Worm (Caenorhabditis elegans) whole organism, young adult: ENCODE measurements around the gene gcp-2.2.

Source experiments
- B0261.1 ChIP-seq: sonication (generic microtip); optimal IDR thresholded peaks from 2 replicates; lab custom pipeline; 2016; ENCODE audit warnings: mild to moderate bottlenecking, missing genetic modification characterization, moderate library complexity, missing compliant biosample characterization
- C06A6.2 ChIP-seq: fragments of 200-800 bp; sonication (Bioruptor generic); conservative IDR thresholded peaks from 2 replicates; pipeline ENCODE4 v1.3.6; 2022; ENCODE audit warnings: missing genetic modification characterization, missing compliant biosample characterization
- C17E4.6 ChIP-seq: fragments of 200-800 bp; sonication (Bioruptor generic); IDR thresholded peaks from 2 replicates; pipeline ENCODE4 v1.3.6; 2022; ENCODE audit warnings: missing genetic modification reagents, missing genetic modification characterization, missing compliant biosample characterization
- D2030.7 ChIP-seq: fragments of 200-800 bp; sonication (Bioruptor generic); IDR thresholded peaks from 2 replicates; pipeline ENCODE4 v1.3.6; 2022; ENCODE audit warnings: missing genetic modification reagents, missing genetic modification characterization, missing compliant biosample characterization
- F49E8.2 ChIP-seq: sonication (generic microtip); optimal IDR thresholded peaks from 3 replicates; lab custom pipeline; 2017; ENCODE audit warnings: missing genetic modification characterization, mild to moderate bottlenecking, missing compliant biosample characterization, antibody characterized with exemption, moderate library complexity; ENCODE audit not compliant: insufficient read depth
- F52B5.7 ChIP-seq: sonication (generic microtip); optimal IDR thresholded peaks from 2 replicates; lab custom pipeline; 2016; ENCODE audit warnings: mild to moderate bottlenecking, missing genetic modification characterization, missing compliant biosample characterization
- K11D2.4 ChIP-seq: fragments of 200-800 bp; sonication (Bioruptor generic); IDR thresholded peaks from 2 replicates; pipeline ENCODE4 v1.3.6; 2022; ENCODE audit warnings: missing genetic modification reagents, missing genetic modification characterization, missing compliant biosample characterization
- K12H6.12 ChIP-seq: fragments of 200-800 bp; sonication (Bioruptor generic); optimal IDR thresholded peaks from 2 replicates; lab custom pipeline; 2018; ENCODE audit warnings: mild to moderate bottlenecking, missing genetic modification characterization, missing compliant biosample characterization
- Y79H2A.3 ChIP-seq: fragments of 200-800 bp; sonication (Bioruptor generic); conservative IDR thresholded peaks from 2 replicates; pipeline ENCODE4 v1.3.6; 2022; ENCODE audit warnings: missing genetic modification reagents, missing genetic modification characterization, missing compliant biosample characterization
- Y95B8A.8 ChIP-seq: fragments of 200-800 bp; sonication (Bioruptor generic); IDR thresholded peaks from 2 replicates; pipeline ENCODE4 v1.3.6; 2022; ENCODE audit warnings: missing genetic modification reagents, missing genetic modification characterization, missing compliant biosample characterization
- ZK185.1 ChIP-seq: sonication (generic microtip); optimal IDR thresholded peaks from 2 replicates; lab custom pipeline; 2016; ENCODE audit warnings: mild to moderate bottlenecking, missing genetic modification characterization, missing compliant biosample characterization; ENCODE audit not compliant: poor library complexity, severe bottlenecking
- aptf-2 ChIP-seq: fragments of 200-800 bp; sonication (Bioruptor generic); conservative IDR thresholded peaks from 2 replicates; pipeline ENCODE4 v1.3.6; 2022; ENCODE audit warnings: missing genetic modification reagents, missing genetic modification characterization, missing compliant biosample characterization
- attf-5 ChIP-seq: fragments of 200-800 bp; sonication (Bioruptor generic); optimal IDR thresholded peaks from 2 replicates; lab custom pipeline; 2018; ENCODE audit warnings: mild to moderate bottlenecking, missing genetic modification characterization, missing compliant biosample characterization
- attf-6 ChIP-seq: fragments of 200-800 bp; sonication (Bioruptor generic); IDR thresholded peaks from 2 replicates; pipeline ENCODE4 v1.3.6; 2022; ENCODE audit warnings: missing genetic modification reagents, missing genetic modification characterization, missing compliant biosample characterization
- bed-2 ChIP-seq: fragments of 200-800 bp; sonication (Bioruptor generic); IDR thresholded peaks from 2 replicates; pipeline ENCODE4 v1.3.6; 2022; ENCODE audit warnings: missing genetic modification reagents, missing genetic modification characterization, missing compliant biosample characterization
- ccch-3 ChIP-seq: fragments of 200-800 bp; sonication (Bioruptor generic); optimal IDR thresholded peaks from 2 replicates; lab custom pipeline; 2018; ENCODE audit warnings: mild to moderate bottlenecking, missing genetic modification characterization, missing compliant biosample characterization
- cebp-1 ChIP-seq, 2 experiments: fragments of 200-800 bp in 1 of 2; sonication (Bioruptor generic) in 1 of 2; sonication (generic microtip) in 1 of 2; IDR thresholded peaks in 1 of 2; optimal IDR thresholded peaks in 1 of 2; 2 replicates each; pipeline versions ENCODE4 v1.3.6 to Lab custom; 2017 to 2022; ENCODE audit warnings: missing compliant biosample characterization in 2 of 2, missing genetic modification characterization in 2 of 2, mild to moderate bottlenecking in 1 of 2, missing genetic modification reagents in 1 of 2, moderate library complexity in 1 of 2
- ceh-100 ChIP-seq: fragments of 200-800 bp; sonication (Bioruptor generic); IDR thresholded peaks from 2 replicates; pipeline ENCODE4 v1.3.6; 2022; ENCODE audit warnings: missing genetic modification reagents, missing genetic modification characterization, missing compliant biosample characterization
- die-1 ChIP-seq: sonication (generic microtip); optimal IDR thresholded peaks from 2 replicates; lab custom pipeline; 2016; ENCODE audit warnings: missing genotype, mild to moderate bottlenecking, missing genetic modification characterization, missing compliant biosample characterization
- dox-1 ChIP-seq: fragments of 200-800 bp; sonication (Bioruptor generic); IDR thresholded peaks from 2 replicates; pipeline ENCODE4 v1.3.6; 2022; ENCODE audit warnings: missing genetic modification reagents, missing genetic modification characterization, missing compliant biosample characterization
- dpl-1 ChIP-seq: fragments of 150-350 bp; optimal IDR thresholded peaks from 2 replicates; lab custom pipeline; 2014; ENCODE audit warnings: missing biosample characterization, missing genetic modification reagents, missing genetic modification characterization
- egl-18 ChIP-seq: fragments of 200-800 bp; sonication (Bioruptor generic); IDR thresholded peaks from 2 replicates; pipeline ENCODE4 v1.3.6; 2022; ENCODE audit warnings: missing genetic modification reagents, missing genetic modification characterization, missing compliant biosample characterization
- egl-44 ChIP-seq: fragments of 200-800 bp; sonication (Bioruptor generic); IDR thresholded peaks from 2 replicates; pipeline ENCODE4 v1.3.6; 2022; ENCODE audit warnings: missing genetic modification reagents, missing genetic modification characterization, missing compliant biosample characterization
- him-1 ChIP-seq: sonication (generic microtip); optimal IDR thresholded peaks from 2 replicates; lab custom pipeline; 2016; ENCODE audit warnings: missing genotype, missing genetic modification reagents, missing genetic modification characterization, missing compliant biosample characterization
- hmg-1.2 ChIP-seq: fragments of 200-800 bp; sonication (Bioruptor generic); IDR thresholded peaks from 2 replicates; pipeline ENCODE4 v1.3.6; 2022; ENCODE audit warnings: missing genetic modification reagents, missing genetic modification characterization, missing compliant biosample characterization
- hrde-1 ChIP-seq: sonication (generic microtip); optimal IDR thresholded peaks from 2 replicates; lab custom pipeline; 2016; ENCODE audit warnings: missing genetic modification characterization, mild to moderate bottlenecking, missing compliant biosample characterization, moderate library complexity, missing genotype, missing genetic modification reagents, borderline replicate concordance
- lin-35 ChIP-seq, 3 experiments: fragments of 150-350 bp in 2 of 3; sonication (generic microtip) in 1 of 3; optimal IDR thresholded peaks; 2 replicates each; lab custom pipeline; 2014 to 2018; ENCODE audit warnings: missing biosample characterization in 3 of 3, missing genetic modification characterization in 3 of 3, missing genetic modification reagents in 3 of 3
- lin-40 ChIP-seq: sonication (generic microtip); optimal IDR thresholded peaks from 2 replicates; lab custom pipeline; 2016; ENCODE audit warnings: missing genetic modification characterization, mild to moderate bottlenecking, missing compliant biosample characterization, missing genotype, missing genetic modification reagents
- madf-3 ChIP-seq: fragments of 200-800 bp; sonication (Bioruptor generic); IDR thresholded peaks from 2 replicates; pipeline ENCODE4 v1.3.6; 2022; ENCODE audit warnings: missing genetic modification reagents, missing genetic modification characterization, missing compliant biosample characterization
- mel-28 ChIP-seq: sonication (generic microtip); optimal IDR thresholded peaks from 2 replicates; lab custom pipeline; 2016; ENCODE audit warnings: borderline replicate concordance, mild to moderate bottlenecking, missing genetic modification characterization, missing compliant biosample characterization
- nfya-2 ChIP-seq: fragments of 200-800 bp; sonication (Bioruptor generic); IDR thresholded peaks from 2 replicates; pipeline ENCODE4 v1.3.6; 2022; ENCODE audit warnings: missing genetic modification reagents, missing genetic modification characterization, missing compliant biosample characterization
- nhr-27 ChIP-seq: fragments of 200-800 bp; sonication (Bioruptor generic); optimal IDR thresholded peaks from 2 replicates; lab custom pipeline; 2018; ENCODE audit warnings: mild to moderate bottlenecking, missing genetic modification characterization, moderate library complexity, missing compliant biosample characterization
- nhr-80 ChIP-seq: sonication (generic microtip); optimal IDR thresholded peaks from 2 replicates; lab custom pipeline; 2016; ENCODE audit warnings: missing genetic modification characterization, missing compliant biosample characterization
- snpc-3.4 ChIP-seq: sonication (generic microtip); optimal IDR thresholded peaks from 2 replicates; lab custom pipeline; 2017; ENCODE audit warnings: missing genetic modification characterization, mild to moderate bottlenecking, missing compliant biosample characterization, antibody characterized with exemption, moderate library complexity, missing genotype, missing genetic modification reagents
- tlf-1 ChIP-seq: fragments of 200-800 bp; sonication (Bioruptor generic); optimal IDR thresholded peaks from 2 replicates; lab custom pipeline; 2018; ENCODE audit warnings: mild to moderate bottlenecking, missing genetic modification characterization, missing compliant biosample characterization
- zfh-2 ChIP-seq: fragments of 200-800 bp; sonication (Bioruptor generic); conservative IDR thresholded peaks from 2 replicates; pipeline ENCODE4 v1.3.6; 2022; ENCODE audit warnings: missing genetic modification reagents, missing genetic modification characterization, missing compliant biosample characterization
- ztf-6 ChIP-seq: fragments of 200-800 bp; sonication (Bioruptor generic); IDR thresholded peaks from 2 replicates; pipeline ENCODE4 v1.3.6; 2022; ENCODE audit warnings: missing genetic modification reagents, missing genetic modification characterization, missing compliant biosample characterization

Gene gcp-2.2

DNA sequence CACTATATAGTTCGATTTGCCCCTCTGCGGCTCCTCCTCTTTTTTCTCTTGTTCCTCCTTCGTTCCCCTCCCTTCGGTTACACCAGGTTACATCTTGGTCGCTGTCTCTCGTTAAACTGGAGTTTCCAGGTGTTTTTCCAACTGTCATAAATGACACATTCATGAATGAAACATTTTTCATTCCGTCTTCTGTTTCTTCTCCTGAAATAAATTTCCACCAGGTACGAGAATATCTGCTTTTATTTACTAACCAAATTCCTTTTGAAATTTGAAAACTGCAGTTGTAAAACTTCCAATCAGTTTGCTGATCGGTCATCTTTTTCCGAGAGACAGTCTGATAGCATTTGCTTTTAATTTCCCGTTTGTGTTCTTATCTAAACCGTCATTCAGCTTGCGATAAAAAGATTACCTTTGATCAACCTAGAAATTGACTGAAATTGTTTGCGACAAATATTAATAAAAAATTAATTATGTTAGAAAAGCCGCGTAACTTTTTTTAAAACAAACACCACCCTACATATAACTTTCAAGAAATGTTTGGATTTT lies 18.8 kb downstream of the gcp-2.2 start, which contains the start of gene C35C5.10:
Gene C35C5.10 (plus strand): TSS at position 51 of the 546 bp plus-strand sequence.
- TF ChIP-seq dpl-1: no peak
- peak; percentile 87 for TF ChIP-seq nhr-80 (tag; lab: Kevin White, UChicago)
- TF ChIP-seq ccch-3 (GFP tag; lab: Kevin White, UChicago): no peak

DNA sequence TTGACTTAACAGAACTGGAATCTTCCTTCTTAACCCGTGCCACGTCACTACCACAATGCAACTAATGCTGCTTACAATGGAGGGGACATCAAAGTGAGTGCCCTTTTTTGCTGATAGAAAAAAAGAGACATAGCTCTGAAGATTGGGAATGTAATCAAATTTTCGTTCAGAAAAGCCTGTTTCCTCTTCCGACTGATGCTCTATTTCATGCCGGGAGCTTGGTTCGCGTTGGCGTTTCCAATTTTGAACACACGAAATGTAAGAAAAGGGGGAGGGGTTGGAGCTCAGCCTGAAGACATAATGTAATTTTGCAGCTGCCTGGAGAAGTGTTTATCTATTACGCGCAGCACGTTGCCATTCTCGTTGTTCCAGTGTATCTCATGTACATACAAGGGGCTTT lies 20.6 kb downstream of the gcp-2.2 start:
- TF ChIP-seq K11D2.4 (GFP tag; lab: Robert Waterston, UW): 0 out of 2 replicates have a peak, but pooled peaks have one; percentile 25
- no peak for TF ChIP-seq ceh-100 (GFP tag; lab: Robert Waterston, UW)
- TF ChIP-seq, all 124 proteins: peak for 1

DNA sequence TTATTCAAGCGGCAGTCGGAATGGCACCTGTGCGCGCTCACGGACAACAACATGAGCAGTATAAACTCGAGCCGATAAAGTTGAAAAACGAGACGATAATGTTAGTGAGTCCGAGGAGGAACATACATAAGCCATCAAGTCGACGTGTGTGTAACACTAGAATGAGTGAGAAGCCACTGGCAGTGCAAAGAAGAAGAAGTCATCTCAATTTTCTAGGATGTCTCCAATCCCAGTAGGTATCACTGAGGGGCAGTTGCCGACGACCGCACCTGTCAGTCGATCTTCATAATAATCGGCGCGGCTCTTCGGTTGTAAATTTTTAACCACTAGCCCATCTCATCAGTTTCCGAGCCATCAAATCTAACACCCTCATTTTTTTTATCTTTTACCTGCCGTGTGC lies 22.6 kb downstream of the gcp-2.2 start:
- TF ChIP-seq cebp-1 (GFP tag; IDR thresholded peaks at IDR 0.05; lab: Robert Waterston, UW): no peak
- peak; percentile 32 for TF ChIP-seq cebp-1 (tag; optimal IDR thresholded peaks at IDR 0.05; lab: Kevin White, UChicago)
- TF ChIP-seq egl-44 (GFP tag; lab: Robert Waterston, UW): no peak

- TF ChIP-seq ztf-6 (GFP tag; lab: Robert Waterston, UW): no peak
- no peak for TF ChIP-seq die-1 (tag; lab: Kevin White, UChicago)
- no peak for TF ChIP-seq C17E4.6 (GFP tag; lab: Robert Waterston, UW)
- no peak for TF ChIP-seq him-1 (tag; lab: Kevin White, UChicago)
- TF ChIP-seq ccch-3 (GFP tag; lab: Kevin White, UChicago): no peak
- no peak for TF ChIP-seq aptf-2 (GFP tag; lab: Robert Waterston, UW)
- no peak for TF ChIP-seq F49E8.2 (tag; lab: Kevin White, UChicago)
- no peak for TF ChIP-seq F52B5.7 (tag; lab: Kevin White, UChicago)
- no peak for TF ChIP-seq nfya-2
Observed at ce11 chrX:11560615-11561014, 23.1 kb downstream of the gcp-2.2 start, which contains the start of gene lev-8. lev-8 (plus strand) TSS chrX:11560915.

- no peak for TF ChIP-seq tlf-1 (GFP tag; lab: Kevin White, UChicago)
- TF ChIP-seq mel-28 (tag; lab: Kevin White, UChicago): no peak
- no peak for TF ChIP-seq egl-18 (GFP tag; lab: Robert Waterston, UW)
- no peak for TF ChIP-seq bed-2 (GFP tag; lab: Robert Waterston, UW)
- TF ChIP-seq D2030.7: no peak
- TF ChIP-seq him-1 (tag; lab: Kevin White, UChicago): no peak
- TF ChIP-seq B0261.1 (tag; lab: Kevin White, UChicago): no peak
- TF ChIP-seq ZK185.1 (tag; lab: Kevin White, UChicago): no peak
- peak; percentile 40 for TF ChIP-seq lin-40 (tag; lab: Kevin White, UChicago)
- TF ChIP-seq lin-35 (GFP tag; optimal IDR thresholded peaks at IDR 0.05; lab: Kevin White, UChicago): no peak
- TF ChIP-seq hrde-1: no peak
- no peak for TF ChIP-seq die-1 (tag; lab: Kevin White, UChicago)
- no peak for TF ChIP-seq K12H6.12 (tag; lab: Kevin White, UChicago)
- TF ChIP-seq hmg-1.2 (GFP tag; lab: Robert Waterston, UW): peak; percentile 25; the same call in 1 of the 2 replicates
- TF ChIP-seq C06A6.2 (GFP tag; lab: Robert Waterston, UW): no peak
- TF ChIP-seq attf-5 (GFP tag; lab: Kevin White, UChicago): peak; percentile 14
- no peak for TF ChIP-seq nhr-27
- TF ChIP-seq snpc-3.4 (tag; lab: Kevin White, UChicago): no peak
- TF ChIP-seq dox-1 (GFP tag; lab: Robert Waterston, UW): no peak
- no peak for TF ChIP-seq madf-3
- no peak for TF ChIP-seq attf-6
- no peak for TF ChIP-seq F52B5.7 (tag; lab: Kevin White, UChicago)
- no peak for TF ChIP-seq Y95B8A.8 (GFP tag; lab: Robert Waterston, UW)
- TF ChIP-seq zfh-2 (GFP tag; lab: Robert Waterston, UW): 0 out of 2 replicates have a peak, but pooled peaks have one; percentile 28
- no peak for TF ChIP-seq Y79H2A.3 (GFP tag; lab: Robert Waterston, UW)
Observed at ce11 chrX:11563663-11564062, 26.1 kb downstream of the gcp-2.2 start, which contains the start of gene trpp-9. trpp-9 (plus strand) TSS chrX:11563923.
